Worm (Caenorhabditis elegans): ENCODE measurements around the gene W04E12.9.
"Not testable (repeated sequence)": the region's sequence is repeated elsewhere in the genome, so short reads cannot be mapped to it uniquely, and the experiment has no call there.

W04E12.9 gene

DNA sequence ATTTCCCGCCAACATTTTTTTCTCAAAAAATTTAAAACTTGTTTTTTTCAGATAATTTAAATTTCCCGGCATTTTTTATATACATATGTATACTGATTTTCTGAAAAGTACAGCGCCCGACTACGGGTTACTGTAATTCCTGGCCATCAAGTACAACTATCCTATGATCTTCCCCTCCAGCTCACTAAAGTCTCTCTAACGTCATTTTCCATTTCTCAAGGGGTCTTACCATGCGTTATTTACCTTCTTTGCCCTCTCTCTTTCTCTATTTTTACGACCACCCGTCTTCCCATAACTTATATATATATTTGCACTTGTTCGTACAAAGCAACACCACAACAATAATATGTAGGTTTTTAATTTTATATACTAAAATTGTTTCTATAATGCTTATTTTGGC is at the start of gene W04E12.9:
W04E12.9 (plus strand) TSS at position 301 of the 400 bp plus-strand sequence.
- TF ChIP-seq mab-9 (GFP tag; IDR thresholded peaks at IDR 0.05) (no peak), sptf-1 (tag; optimal IDR thresholded peaks at IDR 0.05) (no peak), ztf-4 (tag; optimal IDR thresholded peaks at IDR 0.05) (no peak), mef-2 (tag; optimal IDR thresholded peaks at IDR 0.05) (no peak), nhr-28 (tag; optimal IDR thresholded peaks at IDR 0.05) (no peak), nhr-11 (tag; optimal IDR thresholded peaks at IDR 0.05) (no peak), irx-1 (tag; optimal IDR thresholded peaks at IDR 0.05) (no peak)

DNA sequence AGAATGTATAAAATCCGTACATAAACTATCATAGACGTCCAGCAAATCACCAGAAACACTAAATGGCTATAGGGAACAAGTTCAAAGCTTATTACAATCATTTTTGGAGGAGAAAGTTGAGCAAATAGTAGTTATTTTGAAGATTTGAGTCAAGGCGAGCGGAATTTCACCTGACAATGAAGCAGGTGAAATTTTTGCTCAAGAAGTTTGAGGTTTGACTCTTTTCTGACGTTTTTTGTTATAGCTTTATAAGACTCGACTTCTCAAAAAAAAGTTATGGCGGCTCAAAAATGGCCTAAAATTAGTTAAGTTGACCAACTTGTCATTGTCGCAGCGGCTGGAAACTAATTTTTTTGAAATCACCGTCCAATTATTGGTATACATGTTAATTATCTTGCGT is 47.5 kb upstream of the W04E12.9 start, which contains the start of gene srv-3:
srv-3 (minus strand) TSS at position 101 of the 400 bp plus-strand sequence.
- TF ChIP-seq nhr-237 (tag; optimal IDR thresholded peaks at IDR 0.05) (no peak), lin-15B (tag; optimal IDR thresholded peaks at IDR 0.05) (no peak), grh-1 (GFP tag; IDR thresholded peaks at IDR 0.05) (no peak), unc-62 (GFP tag; optimal IDR thresholded peaks at IDR 0.05) (no peak), ceh-8 (GFP tag; optimal IDR thresholded peaks at IDR 0.05) (no peak), nhr-28 (tag; optimal IDR thresholded peaks at IDR 0.05) (no peak), sox-4 (tag; optimal IDR thresholded peaks at IDR 0.05) (no peak), efl-1 (optimal IDR thresholded peaks at IDR 0.05) (no peak), efl-1 (GFP tag; optimal IDR thresholded peaks at IDR 0.05 in 1 of 2) (no peak), rnt-1 (tag; optimal IDR thresholded peaks at IDR 0.05) (no peak), C34B4.2 (tag; optimal IDR thresholded peaks at IDR 0.05) (no peak), nhr-71 (tag; optimal IDR thresholded peaks at IDR 0.05) (no peak), nhr-85 (tag) (no peak), nhr-76 (tag; optimal IDR thresholded peaks at IDR 0.05) (no peak), alr-1 (tag; optimal IDR thresholded peaks at IDR 0.05; ENCODE audit: borderline replicate concordance) (no peak), nhr-19 (GFP tag; conservative IDR thresholded peaks at IDR 0.05) (no peak), C04F5.9 (tag; optimal IDR thresholded peaks at IDR 0.05) (no peak), snu-23 (GFP tag; optimal IDR thresholded peaks at IDR 0.05) (no peak), ztf-4 (tag; optimal IDR thresholded peaks at IDR 0.05) (no peak)

ce11 chrV:19710514-19710913 is 45.8 kb upstream of the W04E12.9 start, which contains the start of gene Y43F8C.15:
TSS of gene Y43F8C.15 (minus strand) at chrV:19710614.
- not testable (repeated sequence) for TF ChIP-seq unc-98 (GFP tag; IDR thresholded peaks at IDR 0.05); tlp-1 (tag; optimal IDR thresholded peaks at IDR 0.05); ets-5 (GFP tag; IDR thresholded peaks at IDR 0.05)

- TF ChIP-seq nhr-19 (GFP tag; conservative IDR thresholded peaks at IDR 0.05); hpl-2 (GFP tag; optimal IDR thresholded peaks at IDR 0.05); nhr-84 (tag; optimal IDR thresholded peaks at IDR 0.05): not testable (repeated sequence)
Observed at ce11 chrV:19711646-19712045, 44.7 kb upstream of the W04E12.9 start, which contains the start of gene Y43F8C.23. TSS of gene Y43F8C.23 (minus strand) at chrV:19711746.

- TF ChIP-seq ceh-90 (tag; optimal IDR thresholded peaks at IDR 0.05): no peak
- no peak for TF ChIP-seq zag-1 (tag; optimal IDR thresholded peaks at IDR 0.05)
- no peak for TF ChIP-seq nhr-237 (tag; optimal IDR thresholded peaks at IDR 0.05)
- no peak for TF ChIP-seq elt-2 (tag; optimal IDR thresholded peaks at IDR 0.05)
- no peak for TF ChIP-seq C04F5.9 (tag; optimal IDR thresholded peaks at IDR 0.05)
- no peak for TF ChIP-seq ama-1 (optimal IDR thresholded peaks at IDR 0.05)
Observed at ce11 chrV:19715419-19715818, 40.9 kb upstream of the W04E12.9 start, which contains the start of gene Y43F8C.16. TSS of gene Y43F8C.16 (minus strand) at chrV:19715519.

DNA sequence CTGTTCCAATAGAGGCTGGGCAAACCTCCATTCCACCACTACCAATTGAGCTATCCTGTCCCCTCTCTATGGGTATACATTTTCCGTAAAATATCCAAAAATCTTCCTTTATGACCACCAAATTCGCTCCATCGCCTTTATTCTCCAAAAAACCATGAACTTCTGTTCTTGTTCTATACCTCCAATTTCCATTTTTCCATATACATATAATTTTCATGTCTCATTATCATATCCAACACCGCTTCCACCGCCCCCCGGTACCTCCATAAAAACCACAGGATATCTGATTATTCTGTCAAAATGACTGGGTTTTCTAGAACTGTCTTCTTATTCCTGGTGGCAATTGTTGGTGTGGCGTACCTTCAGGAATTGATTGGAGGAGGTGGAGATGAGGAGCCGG is 40.5 kb upstream of the W04E12.9 start, which contains the start of gene Y43F8C.17:
Y43F8C.17 (plus strand) TSS at position 301 of the 400 bp plus-strand sequence.
- TF ChIP-seq C16A3.4 (tag; optimal IDR thresholded peaks at IDR 0.05) (no peak), pax-3 (tag; optimal IDR thresholded peaks at IDR 0.05) (no peak), ztf-4 (tag; optimal IDR thresholded peaks at IDR 0.05) (no peak), zip-4 (GFP tag; optimal IDR thresholded peaks at IDR 0.05) (no peak), unc-62 (GFP tag; optimal IDR thresholded peaks at IDR 0.05) (no peak), zag-1 (tag; optimal IDR thresholded peaks at IDR 0.05) (no peak), lir-3 (tag; optimal IDR thresholded peaks at IDR 0.05; ENCODE audit: poor library complexity) (no peak), hlh-17 (GFP tag; optimal IDR thresholded peaks at IDR 0.05; ENCODE audit: borderline replicate concordance) (no peak), nhr-71 (tag; optimal IDR thresholded peaks at IDR 0.05) (no peak), snpc-4 (tag; optimal IDR thresholded peaks at IDR 0.05) (no peak), pqm-1 (tag; optimal IDR thresholded peaks at IDR 0.05) (no peak), jun-1 (tag; optimal IDR thresholded peaks at IDR 0.05) (no peak), sptf-1 (tag; optimal IDR thresholded peaks at IDR 0.05) (no peak), sox-4 (tag; optimal IDR thresholded peaks at IDR 0.05) (no peak), blmp-1 (tag; optimal IDR thresholded peaks at IDR 0.05) (no peak), nhr-12 (tag; optimal IDR thresholded peaks at IDR 0.05) (no peak), tbx-2 (tag; optimal IDR thresholded peaks at IDR 0.05) (no peak), egl-27 (tag; optimal IDR thresholded peaks at IDR 0.05) (no peak)

All from whole organism, L1 larva.